Worm (Caenorhabditis elegans) whole organism, L4 larva: Measurements from ENCODE around the gene mec-18.

Experiments used
- ces-1 ChIP-seq: fragments of 150-350 bp; sonication (generic microtip); optimal IDR thresholded peaks from 4 replicates; lab custom pipeline; 2014; ENCODE audit warnings: missing biosample characterization, missing genetic modification reagents, missing genetic modification characterization
- gei-8 ChIP-seq: fragments of 200-800 bp; sonication (Bioruptor generic); optimal IDR thresholded peaks from 2 replicates; lab custom pipeline; 2018; ENCODE audit warnings: mild to moderate bottlenecking, missing genetic modification characterization, missing compliant biosample characterization
- lim-7 ChIP-seq: fragments of 200-800 bp; sonication (Bioruptor generic); IDR thresholded peaks from 2 replicates; pipeline ENCODE4 v1.3.6; 2022; ENCODE audit warnings: missing genetic modification characterization, missing compliant biosample characterization
- lin-13 ChIP-seq: fragments of 150-350 bp; optimal IDR thresholded peaks from 2 replicates; lab custom pipeline; 2014; ENCODE audit warnings: missing biosample characterization, missing genetic modification reagents, missing genetic modification characterization
- nhr-11 ChIP-seq: fragments of 150-350 bp; optimal IDR thresholded peaks from 2 replicates; lab custom pipeline; 2014; ENCODE audit warnings: missing biosample characterization, missing genetic modification characterization
- nhr-28 ChIP-seq: fragments of 150-350 bp; optimal IDR thresholded peaks from 2 replicates; lab custom pipeline; 2014; ENCODE audit warnings: missing biosample characterization, missing genetic modification characterization
- nhr-77 ChIP-seq: fragments of 150-350 bp; optimal IDR thresholded peaks from 2 replicates; lab custom pipeline; 2014; ENCODE audit warnings: missing biosample characterization, missing genetic modification characterization
- skn-1 ChIP-seq: fragments of 150-350 bp; optimal IDR thresholded peaks from 2 replicates; lab custom pipeline; 2014; ENCODE audit warnings: missing biosample characterization, missing genetic modification characterization
- ztf-11 ChIP-seq: fragments of 150-350 bp; optimal IDR thresholded peaks from 2 replicates; lab custom pipeline; 2014; ENCODE audit warnings: missing biosample characterization, missing genetic modification characterization

- TF ChIP-seq skn-1 (tag; lab: Kevin White, UChicago), result no peak
- TF ChIP-seq lin-13 (GFP tag; lab: Kevin White, UChicago), result no peak
- no peak for TF ChIP-seq nhr-77 (tag; lab: Kevin White, UChicago)
- TF ChIP-seq lim-7 (GFP tag; lab: Robert Waterston, UW), result no peak
- no peak for TF ChIP-seq gei-8 (GFP tag; lab: Kevin White, UChicago)
- TF ChIP-seq ces-1 (GFP tag; lab: Kevin White, UChicago), result no peak
- no peak for TF ChIP-seq nhr-11
- TF ChIP-seq nhr-28 (tag; lab: Kevin White, UChicago), result peak; percentile 28
- TF ChIP-seq ztf-11 (tag; lab: Kevin White, UChicago), result no peak
Measured at ce11 chrX:4294957-4295356, 20.9 kb upstream of the mec-18 start.
